Worm (Caenorhabditis elegans): ENCODE data around the gene T16G1.6.

ce11 chrV:12939434-12939833, 2.5 kb upstream of the T16G1.6 start, which contains the start of gene T16G1.5:
- TF ChIP-seq snpc-4 (tag; optimal IDR thresholded peaks at IDR 0.05) (no peak), fos-1 (tag; optimal IDR thresholded peaks at IDR 0.05) (no peak), dve-1 (tag; optimal IDR thresholded peaks at IDR 0.05; ENCODE audit: insufficient read depth) (no peak), aha-1 (tag) (no peak), saeg-2 (GFP tag; IDR thresholded peaks at IDR 0.05) (no peak), zip-11 (GFP tag; IDR thresholded peaks at IDR 0.05) (no peak), zag-1 (tag; optimal IDR thresholded peaks at IDR 0.05) (no peak), nhr-11 (tag; optimal IDR thresholded peaks at IDR 0.05) (no peak), lsy-2 (tag; optimal IDR thresholded peaks at IDR 0.05) (no peak)

All from whole organism, L4 larva.